Worm (Caenorhabditis elegans) whole organism, early embryonic: ENCODE results near the gene srp-2.

Experiments used
- B0310.2 ChIP-seq: sonication (generic microtip); optimal IDR thresholded peaks from 2 replicates; lab custom pipeline; 2016; ENCODE audit warnings: mild to moderate bottlenecking, missing genetic modification characterization, missing compliant biosample characterization
- F13C5.2 ChIP-seq: sonication (generic microtip); optimal IDR thresholded peaks from 2 replicates; lab custom pipeline; 2017; ENCODE audit warnings: mild to moderate bottlenecking, missing genetic modification characterization, inconsistent platforms, missing compliant biosample characterization
- aly-1 ChIP-seq: sonication (generic microtip); optimal IDR thresholded peaks from 2 replicates; lab custom pipeline; 2016; ENCODE audit warnings: missing genetic modification characterization, missing compliant biosample characterization
- ama-1 ChIP-seq: fragments of 150-350 bp; optimal IDR thresholded peaks from 2 replicates; lab custom pipeline; 2014
- ceh-13 ChIP-seq: fragments of 200-800 bp; sonication (Bioruptor generic); optimal IDR thresholded peaks from 2 replicates; lab custom pipeline; 2018; ENCODE audit warnings: mild to moderate bottlenecking, missing genetic modification characterization, missing compliant biosample characterization
- ceh-36 ChIP-seq: sonication (generic microtip); optimal IDR thresholded peaks from 2 replicates; lab custom pipeline; 2016; ENCODE audit warnings: missing genetic modification characterization, inconsistent platforms, missing compliant biosample characterization
- ets-7 ChIP-seq: sonication (generic microtip); optimal IDR thresholded peaks from 2 replicates; lab custom pipeline; 2016; ENCODE audit warnings: missing genotype, missing genetic modification characterization, missing compliant biosample characterization
- flt-1 ChIP-seq: fragments of 200-800 bp; sonication (Bioruptor generic); IDR thresholded peaks from 2 replicates; pipeline ENCODE4 v1.3.6; 2022; ENCODE audit warnings: missing genetic modification characterization, missing compliant biosample characterization
- hmbx-1 ChIP-seq: sonication (generic microtip); optimal IDR thresholded peaks from 2 replicates; lab custom pipeline; 2016; ENCODE audit warnings: mild to moderate bottlenecking, missing genetic modification characterization, missing compliant biosample characterization
- hmg-4 ChIP-seq: fragments of 200-800 bp; sonication (Bioruptor generic); optimal IDR thresholded peaks from 2 replicates; lab custom pipeline; 2018; ENCODE audit warnings: mild to moderate bottlenecking, missing genetic modification characterization, missing compliant biosample characterization
- hnd-1 ChIP-seq: sonication (generic microtip); optimal IDR thresholded peaks from 2 replicates; lab custom pipeline; 2016; ENCODE audit warnings: missing genetic modification characterization, missing compliant biosample characterization
- pes-1 ChIP-seq: fragments of 200-800 bp; sonication (Bioruptor generic); IDR thresholded peaks from 2 replicates; pipeline ENCODE4 v1.3.6; 2022; ENCODE audit warnings: missing genetic modification reagents, missing genetic modification characterization, missing compliant biosample characterization
- scrt-1 ChIP-seq: fragments of 200-800 bp; sonication (Bioruptor generic); IDR thresholded peaks from 2 replicates; pipeline ENCODE4 v1.3.6; 2022; ENCODE audit warnings: missing genetic modification characterization, missing compliant biosample characterization
- sea-1 ChIP-seq: fragments of 200-800 bp; sonication (Bioruptor generic); conservative IDR thresholded peaks from 2 replicates; pipeline ENCODE4 v1.3.6; 2022; ENCODE audit warnings: missing genetic modification characterization, missing compliant biosample characterization
- tbx-11 ChIP-seq: fragments of 200-800 bp; sonication (Bioruptor generic); IDR thresholded peaks from 2 replicates; pipeline ENCODE4 v1.3.6; 2022; ENCODE audit warnings: missing genetic modification characterization, missing compliant biosample characterization
- tbx-37 ChIP-seq: fragments of 200-800 bp; sonication (Bioruptor generic); conservative IDR thresholded peaks from 2 replicates; pipeline ENCODE4 v1.3.6; 2022; ENCODE audit warnings: missing genetic modification reagents, missing genetic modification characterization, missing compliant biosample characterization
- tra-4 ChIP-seq: sonication (generic microtip); optimal IDR thresholded peaks from 2 replicates; lab custom pipeline; 2017; ENCODE audit warnings: missing genetic modification characterization, missing compliant biosample characterization

srp-2 gene

DNA sequence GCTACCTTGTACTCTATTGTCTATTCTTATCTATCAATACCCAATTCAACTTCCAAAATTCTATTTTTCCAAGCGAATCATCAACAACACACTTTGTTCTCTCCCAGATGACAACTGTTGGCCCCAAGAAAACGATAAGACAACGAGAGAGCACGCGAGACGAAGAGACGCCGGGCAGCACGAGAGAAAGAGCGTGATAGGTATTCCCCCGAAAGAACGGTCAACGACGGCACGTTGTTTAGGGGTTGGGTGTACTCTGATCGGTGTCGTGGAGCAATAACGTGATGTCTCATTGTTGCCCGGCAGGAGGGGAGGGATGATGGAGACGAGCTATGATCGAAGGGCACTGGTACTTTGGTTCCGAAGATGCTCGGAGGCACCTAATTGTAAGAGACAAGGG is 31.1 kb upstream of the srp-2 start:
- TF ChIP-seq tbx-37 (GFP tag; lab: Robert Waterston, UW), result no peak
- no peak for TF ChIP-seq ama-1 (lab: Kevin White, UChicago)
- no peak for TF ChIP-seq tbx-11 (GFP tag; lab: Robert Waterston, UW)
- TF ChIP-seq hnd-1 (tag; lab: Kevin White, UChicago), result no peak
- TF ChIP-seq scrt-1, result no peak
- TF ChIP-seq ceh-36 (tag; lab: Kevin White, UChicago), result no peak
- TF ChIP-seq hmg-4 (GFP tag; lab: Kevin White, UChicago), result no peak
- TF ChIP-seq tra-4 (tag; lab: Kevin White, UChicago), result no peak
- no peak for TF ChIP-seq aly-1
- no peak for TF ChIP-seq sea-1
- no peak for TF ChIP-seq F13C5.2
- no peak for TF ChIP-seq B0310.2
- TF ChIP-seq flt-1 (GFP tag; lab: Robert Waterston, UW), result no peak
- no peak for TF ChIP-seq ets-7 (tag; lab: Kevin White, UChicago)

DNA sequence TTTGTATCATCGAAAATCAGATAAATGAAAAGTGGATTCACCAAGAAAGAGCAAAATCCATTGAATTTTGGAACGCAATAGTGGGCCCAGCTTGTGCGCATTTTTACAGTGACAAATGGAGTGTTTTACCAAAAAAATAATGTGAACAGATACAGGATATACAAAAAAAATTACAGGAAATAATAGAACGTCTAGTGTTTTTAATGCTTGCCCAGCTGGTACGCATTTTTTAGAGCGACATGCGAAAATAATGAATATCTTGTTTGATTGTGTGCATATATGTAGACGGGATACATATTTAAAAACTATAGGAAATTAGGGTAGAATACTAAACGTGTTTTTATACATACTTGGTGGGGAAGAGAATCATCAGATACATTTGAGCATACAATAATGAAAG is 26.3 kb upstream of the srp-2 start, which contains the start of gene srj-25:
srj-25 (minus strand) TSS at position 101 of the 400 bp plus-strand sequence.
- TF ChIP-seq ets-7 (tag; lab: Kevin White, UChicago) (no peak), flt-1 (GFP tag; lab: Robert Waterston, UW) (no peak), tbx-11 (GFP tag; lab: Robert Waterston, UW) (no peak), hmg-4 (GFP tag; lab: Kevin White, UChicago) (no peak), sea-1 (no peak), tbx-37 (GFP tag; lab: Robert Waterston, UW) (no peak)

ce11 chrV:738770-739169 is 23.7 kb upstream of the srp-2 start, which contains the start of gene srj-24:
TSS of gene srj-24 (minus strand) at chrV:738870.
- TF ChIP-seq ets-7 (tag; lab: Kevin White, UChicago), result no peak
- no peak for TF ChIP-seq flt-1 (GFP tag; lab: Robert Waterston, UW)
- no peak for TF ChIP-seq scrt-1
- TF ChIP-seq hnd-1 (tag; lab: Kevin White, UChicago), result no peak
- TF ChIP-seq tra-4 (tag; lab: Kevin White, UChicago), result no peak
- TF ChIP-seq tbx-11 (GFP tag; lab: Robert Waterston, UW), result no peak
- no peak for TF ChIP-seq ceh-13 (GFP tag; lab: Kevin White, UChicago)
- no peak for TF ChIP-seq pes-1 (GFP tag; lab: Robert Waterston, UW)
- no peak for TF ChIP-seq hmbx-1 (tag; lab: Kevin White, UChicago)
- no peak for TF ChIP-seq tbx-37 (GFP tag; lab: Robert Waterston, UW)
- TF ChIP-seq ceh-36 (tag; lab: Kevin White, UChicago), result no peak
- no peak for TF ChIP-seq hmg-4 (GFP tag; lab: Kevin White, UChicago)
- no peak for TF ChIP-seq ama-1 (lab: Kevin White, UChicago)
- no peak for TF ChIP-seq B0310.2
- TF ChIP-seq sea-1, result no peak
- TF ChIP-seq aly-1, result no peak
- TF ChIP-seq F13C5.2, result no peak

DNA sequence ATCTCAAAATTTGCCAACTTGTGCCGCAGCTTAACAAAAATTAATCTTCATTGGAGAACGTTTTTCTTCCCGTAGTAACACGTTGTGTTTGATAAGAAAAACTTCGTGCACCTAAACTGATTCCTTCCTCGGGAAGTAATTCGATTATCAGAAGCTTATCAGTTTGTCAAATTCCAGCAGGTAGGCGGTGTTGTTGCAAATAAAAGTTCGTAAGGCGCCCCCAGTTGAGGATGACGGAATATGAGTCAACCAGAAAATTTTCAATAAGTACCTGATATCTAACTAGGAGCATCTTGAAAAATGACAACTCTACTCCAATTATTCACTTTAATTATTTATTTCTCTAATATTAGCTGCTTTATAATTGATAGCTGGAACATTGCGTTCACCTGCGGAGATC is 20.6 kb upstream of the srp-2 start, which contains the start of gene C05E4.7:
C05E4.7 (plus strand) TSS at position 301 of the 400 bp plus-strand sequence.
- TF ChIP-seq ceh-13 (GFP tag; lab: Kevin White, UChicago), result no peak
- no peak for TF ChIP-seq B0310.2
- TF ChIP-seq ets-7 (tag; lab: Kevin White, UChicago), result no peak
- no peak for TF ChIP-seq flt-1 (GFP tag; lab: Robert Waterston, UW)
- TF ChIP-seq hmg-4 (GFP tag; lab: Kevin White, UChicago), result no peak
- TF ChIP-seq sea-1, result no peak
- no peak for TF ChIP-seq tbx-11 (GFP tag; lab: Robert Waterston, UW)
- TF ChIP-seq hmbx-1 (tag; lab: Kevin White, UChicago), result no peak
- no peak for TF ChIP-seq tbx-37 (GFP tag; lab: Robert Waterston, UW)
- no peak for TF ChIP-seq F13C5.2
- no peak for TF ChIP-seq aly-1
- TF ChIP-seq ama-1 (lab: Kevin White, UChicago), result no peak
- TF ChIP-seq tra-4 (tag; lab: Kevin White, UChicago), result no peak
- no peak for TF ChIP-seq scrt-1
- no peak for TF ChIP-seq pes-1 (GFP tag; lab: Robert Waterston, UW)
- no peak for TF ChIP-seq ceh-36 (tag; lab: Kevin White, UChicago)
- no peak for TF ChIP-seq hnd-1 (tag; lab: Kevin White, UChicago)

DNA sequence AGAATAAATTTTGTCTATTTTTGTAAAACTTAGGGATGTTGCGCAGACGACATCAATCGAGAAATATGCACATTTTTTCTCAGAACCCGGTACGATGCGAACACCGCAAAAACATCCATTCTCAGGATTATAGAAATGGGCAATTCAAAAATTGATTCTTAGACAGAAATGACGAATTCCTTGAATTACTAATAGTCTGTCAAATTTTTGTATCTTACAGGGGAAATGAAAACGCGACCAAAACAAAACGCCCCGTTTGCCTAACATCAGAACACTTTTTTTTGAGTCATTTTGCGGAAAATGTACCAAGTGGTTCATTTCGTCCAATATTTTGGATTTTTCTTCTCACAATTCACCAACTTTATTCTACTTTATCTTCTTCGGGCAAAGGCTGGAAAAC is 19.1 kb upstream of the srp-2 start, which contains the start of gene str-134:
str-134 (plus strand) TSS at position 301 of the 400 bp plus-strand sequence.
- TF ChIP-seq ceh-36 (tag; lab: Kevin White, UChicago) (no peak), pes-1 (GFP tag; lab: Robert Waterston, UW) (no peak), F13C5.2 (no peak), scrt-1 (no peak), ets-7 (tag; lab: Kevin White, UChicago) (no peak), tra-4 (tag; lab: Kevin White, UChicago) (no peak), aly-1 (no peak)

ce11 chrV:748044-748443 is 14.4 kb upstream of the srp-2 start, which contains the start of gene sri-4:
TSS of gene sri-4 (plus strand) at chrV:748344.
- TF ChIP-seq B0310.2 (no peak), ama-1 (lab: Kevin White, UChicago) (no peak), ceh-13 (GFP tag; lab: Kevin White, UChicago) (no peak), hmg-4 (GFP tag; lab: Kevin White, UChicago) (no peak), aly-1 (no peak), ets-7 (tag; lab: Kevin White, UChicago) (no peak), hmbx-1 (tag; lab: Kevin White, UChicago) (no peak), sea-1 (no peak), pes-1 (GFP tag; lab: Robert Waterston, UW) (no peak), flt-1 (GFP tag; lab: Robert Waterston, UW) (no peak), F13C5.2 (no peak), tra-4 (tag; lab: Kevin White, UChicago) (no peak), hnd-1 (tag; lab: Kevin White, UChicago) (no peak), tbx-37 (GFP tag; lab: Robert Waterston, UW) (no peak), scrt-1 (no peak), ceh-36 (tag; lab: Kevin White, UChicago) (no peak)

DNA sequence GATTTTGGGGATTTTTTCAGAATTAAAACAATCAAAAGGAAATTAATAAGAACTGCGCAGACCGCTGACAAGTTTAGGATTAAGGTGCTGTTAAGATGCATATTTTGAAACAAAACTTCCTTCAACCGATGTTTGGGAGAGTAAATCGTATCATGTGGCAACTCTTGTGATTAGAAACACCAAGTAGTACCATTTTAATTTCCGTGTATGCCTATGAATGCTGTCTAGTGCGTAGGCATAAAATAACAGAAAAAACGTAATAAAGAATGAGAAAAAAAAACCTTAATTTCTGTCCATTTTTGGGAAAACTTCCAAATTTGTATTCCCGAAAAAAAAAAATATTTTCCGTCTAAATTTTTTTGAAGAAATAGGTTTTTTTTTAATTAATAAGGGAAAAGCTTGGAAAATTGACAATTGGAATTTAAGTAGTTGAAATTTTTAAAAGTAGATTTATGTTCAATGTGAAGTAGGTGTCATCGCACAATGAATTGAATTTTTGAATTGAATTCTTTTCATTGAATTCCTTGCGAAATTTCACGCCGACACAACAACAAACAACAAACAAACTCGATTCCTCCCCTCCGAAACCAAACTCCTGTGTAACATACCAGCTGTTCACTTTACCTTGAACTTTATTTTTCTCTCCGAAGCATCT is 9.6 kb upstream of the srp-2 start, which contains the start of the genes str-262 and srp-1:
str-262 (minus strand) TSS at position 101 of the 655 bp plus-strand sequence.
srp-1 (plus strand) TSS at position 605 of the 655 bp plus-strand sequence.
- TF ChIP-seq aly-1, result no peak
- TF ChIP-seq sea-1, result no peak
- no peak for TF ChIP-seq ama-1 (lab: Kevin White, UChicago)
- TF ChIP-seq pes-1 (GFP tag; lab: Robert Waterston, UW), result no peak
- TF ChIP-seq ets-7 (tag; lab: Kevin White, UChicago), result no peak
- TF ChIP-seq F13C5.2, result no peak
- TF ChIP-seq hnd-1 (tag; lab: Kevin White, UChicago), result no peak
- TF ChIP-seq hmbx-1 (tag; lab: Kevin White, UChicago), result no peak
- TF ChIP-seq tbx-37 (GFP tag; lab: Robert Waterston, UW), result no peak
- no peak for TF ChIP-seq tbx-11 (GFP tag; lab: Robert Waterston, UW)
- no peak for TF ChIP-seq B0310.2
- no peak for TF ChIP-seq flt-1 (GFP tag; lab: Robert Waterston, UW)
